Worm (Caenorhabditis elegans): Measurements from ENCODE around the gene T19C9.8.

DNA sequence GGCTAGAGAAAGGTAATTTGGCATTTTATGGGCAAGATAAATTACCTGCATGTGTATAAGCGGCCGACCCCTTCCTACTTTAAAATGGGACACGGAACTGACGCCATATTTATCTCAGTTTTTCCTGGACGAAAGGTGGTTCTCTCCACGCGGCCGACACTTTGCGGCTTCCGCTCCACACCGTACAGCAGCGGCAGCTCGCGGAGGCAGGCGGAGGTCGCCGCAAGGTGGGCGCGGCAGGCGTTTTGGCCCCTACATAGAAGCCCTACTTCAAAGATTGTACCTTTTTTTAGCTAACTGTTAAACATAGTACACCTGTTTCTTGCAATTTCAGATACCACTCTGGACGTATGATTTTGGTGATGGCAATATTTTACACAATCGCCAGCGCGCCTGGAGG is 32.4 kb upstream of the T19C9.8 start:
- TF ChIP-seq dao-5 (tag; optimal IDR thresholded peaks at IDR 0.05) (no peak), W03F9.2 (tag; optimal IDR thresholded peaks at IDR 0.05) (no peak)

All from whole organism, L4/young adult.